Fruit fly (Drosophila melanogaster) whole organism, adult: ENCODE results near the gene CG11454.

Experiments used
- CG12768 ChIP-seq: fragments of 200-800 bp; sonication (Bioruptor generic); optimal IDR thresholded peaks from 2 replicates; lab custom pipeline; 2017; ENCODE audit warnings: missing biosample characterization, missing genetic modification characterization, mild to moderate bottlenecking, moderate library complexity, missing genetic modification reagents
- CG33017 ChIP-seq: fragments of 200-800 bp; sonication (Bioruptor generic); optimal IDR thresholded peaks from 2 replicates; lab custom pipeline; 2018; ENCODE audit warnings: missing biosample characterization, mild to moderate bottlenecking, missing genetic modification characterization, moderate library complexity
- CG5204 ChIP-seq: fragments of 200-800 bp; sonication (Bioruptor generic); optimal IDR thresholded peaks from 2 replicates; lab custom pipeline; 2016; ENCODE audit warnings: missing biosample characterization, missing genetic modification characterization
- CG7101 ChIP-seq: fragments of 200-800 bp; sonication (Bioruptor generic); optimal IDR thresholded peaks from 2 replicates; lab custom pipeline; 2018; ENCODE audit warnings: missing biosample characterization, mild to moderate bottlenecking, missing genetic modification characterization, moderate library complexity
- cic ChIP-seq: fragments of 200-800 bp; sonication (Bioruptor generic); optimal IDR thresholded peaks from 2 replicates; lab custom pipeline; 2017; ENCODE audit warnings: missing biosample characterization, mild to moderate bottlenecking, missing genetic modification characterization, moderate library complexity

DNA sequence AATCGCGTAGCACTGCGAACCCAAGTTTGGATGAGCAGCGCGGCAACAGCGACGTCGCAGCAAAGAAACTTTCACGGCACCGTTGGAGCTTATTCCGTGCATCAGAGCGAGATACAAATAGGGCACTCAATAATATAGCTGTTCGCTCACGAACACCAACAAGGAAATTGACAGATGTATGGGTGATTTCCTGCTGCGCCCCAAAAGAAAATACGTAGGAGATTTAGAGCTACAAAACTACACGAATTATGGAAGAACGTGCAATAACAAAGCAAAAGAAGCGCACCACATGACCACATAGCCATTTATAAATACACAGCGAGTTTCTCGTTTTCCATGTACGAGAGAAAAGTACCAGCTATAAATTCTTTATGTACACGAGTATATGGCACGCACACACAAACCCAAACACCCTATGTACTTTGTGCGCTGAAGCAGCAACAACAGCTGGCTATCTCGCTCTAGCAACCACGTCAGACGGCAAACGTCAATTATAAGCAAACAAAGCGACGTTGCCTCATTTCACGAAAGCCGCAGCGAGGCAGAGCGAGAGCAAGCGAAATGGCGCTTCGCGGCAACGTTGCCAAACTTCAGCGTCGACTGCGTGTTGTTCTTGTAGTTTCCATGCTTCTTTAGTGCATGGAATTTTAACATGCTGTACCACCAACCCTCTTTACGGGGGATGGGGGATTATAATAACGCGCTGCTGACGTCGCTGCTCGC lies 18.5 kb downstream of the CG11454 start:
- peak; percentile 88 for TF ChIP-seq CG7101 (tag; lab: Kevin White, UChicago)
- peak; percentile 45 for TF ChIP-seq CG5204
- peak; percentile 82 for TF ChIP-seq CG33017 (tag; lab: Kevin White, UChicago)
- TF ChIP-seq cic, result peak; percentile 98
- peak; percentile 83 for TF ChIP-seq CG12768
